Worm (Caenorhabditis elegans) whole organism, L1 larva: ENCODE data around the gene F59B10.5.

Source experiments
- alr-1 ChIP-seq: fragments of 200-800 bp; sonication (Bioruptor generic); optimal IDR thresholded peaks from 2 replicates; lab custom pipeline; 2018; ENCODE audit warnings: borderline replicate concordance, mild to moderate bottlenecking, missing genetic modification characterization, missing compliant biosample characterization
- ceh-82 ChIP-seq, 3 experiments: fragments of 150-350 bp in 1 of 3; sonication (generic microtip) in 2 of 3; optimal IDR thresholded peaks; 2 replicates each; lab custom pipeline; 2014 to 2017; ENCODE audit warnings: missing biosample characterization in 3 of 3, missing genetic modification characterization in 3 of 3
- elt-2 ChIP-seq: sonication (generic microtip); optimal IDR thresholded peaks from 2 replicates; lab custom pipeline; 2016; ENCODE audit warnings: missing genetic modification characterization, mild to moderate bottlenecking, inconsistent platforms, missing compliant biosample characterization, missing genetic modification reagents
- fkh-10 ChIP-seq: sonication (generic microtip); optimal IDR thresholded peaks from 2 replicates; lab custom pipeline; 2017; ENCODE audit warnings: missing biosample characterization, missing genetic modification reagents, missing genetic modification characterization
- fos-1 ChIP-seq: fragments of 150-350 bp; optimal IDR thresholded peaks from 2 replicates; lab custom pipeline; 2014; ENCODE audit warnings: missing biosample characterization, missing genetic modification characterization
- lin-35 ChIP-seq, 2 experiments: fragments of 150-350 bp; optimal IDR thresholded peaks; 2 replicates each; lab custom pipeline; 2014; ENCODE audit warnings: missing biosample characterization in 2 of 2, missing genetic modification characterization in 2 of 2, missing genetic modification reagents in 2 of 2
- lsy-2 ChIP-seq, 2 experiments: fragments of 150-350 bp; optimal IDR thresholded peaks; 2 replicates each; lab custom pipeline; 2014; ENCODE audit warnings: missing biosample characterization in 2 of 2, missing genetic modification characterization in 2 of 2
- nhr-237 ChIP-seq: fragments of 150-350 bp; optimal IDR thresholded peaks from 2 replicates; lab custom pipeline; 2014; ENCODE audit warnings: missing biosample characterization, missing genetic modification characterization
- nhr-28 ChIP-seq: fragments of 150-350 bp; optimal IDR thresholded peaks from 2 replicates; lab custom pipeline; 2014; ENCODE audit warnings: missing biosample characterization, missing genetic modification characterization
- nhr-76 ChIP-seq: sonication (generic microtip); optimal IDR thresholded peaks from 2 replicates; lab custom pipeline; 2017; ENCODE audit warnings: missing biosample characterization, missing genetic modification characterization
- nhr-90 ChIP-seq: sonication (generic microtip); optimal IDR thresholded peaks from 2 replicates; lab custom pipeline; 2016; ENCODE audit warnings: mild to moderate bottlenecking, missing genetic modification characterization, missing compliant biosample characterization; ENCODE audit not compliant: poor library complexity
- xbp-1 ChIP-seq: sonication (generic microtip); optimal IDR thresholded peaks from 2 replicates; lab custom pipeline; 2016; ENCODE audit warnings: missing genetic modification characterization, missing compliant biosample characterization
- zip-4 ChIP-seq: fragments of 200-800 bp; sonication (Bioruptor generic); optimal IDR thresholded peaks from 2 replicates; lab custom pipeline; 2018; ENCODE audit warnings: mild to moderate bottlenecking, missing genetic modification characterization, moderate library complexity, missing compliant biosample characterization
- ztf-4 ChIP-seq: fragments of 150-350 bp; optimal IDR thresholded peaks from 2 replicates; lab custom pipeline; 2014; ENCODE audit warnings: missing biosample characterization, missing genetic modification characterization

DNA sequence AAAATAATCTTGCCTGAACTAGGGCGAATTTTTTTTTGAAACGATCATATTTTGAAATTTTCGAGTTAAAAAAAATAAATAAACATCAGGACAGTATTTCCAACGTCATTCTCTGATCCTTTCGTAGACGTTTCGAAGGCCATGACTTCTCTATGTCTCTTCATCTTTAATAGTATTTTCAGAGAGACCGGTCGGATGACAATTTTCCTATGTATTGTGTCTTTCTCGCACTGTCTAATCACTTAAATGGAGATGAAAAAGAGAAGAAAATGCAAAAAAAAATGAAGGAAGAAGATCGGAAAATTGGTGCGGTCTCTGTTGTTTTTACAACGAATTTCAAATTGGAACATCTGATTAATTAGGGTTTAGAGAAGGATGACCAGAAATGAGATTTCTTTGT, 1.7 kb upstream of the F59B10.5 start:
- TF ChIP-seq nhr-76 (tag; lab: Kevin White, UChicago) (no peak), nhr-90 (tag; lab: Kevin White, UChicago) (peak; percentile 3), elt-2 (no peak), lsy-2 (tag; optimal IDR thresholded peaks at IDR 0.05; lab: Kevin White, UChicago) (no peak), lin-35 (GFP tag; optimal IDR thresholded peaks at IDR 0.05; lab: Kevin White, UChicago) (peak in 1 of 2 experiments; percentile 21), zip-4 (GFP tag; lab: Kevin White, UChicago) (no peak), ceh-82 (tag; optimal IDR thresholded peaks at IDR 0.05; lab: Kevin White, UChicago) (no peak), fos-1 (tag; lab: Kevin White, UChicago) (no peak), xbp-1 (tag; lab: Kevin White, UChicago) (no peak), nhr-28 (tag; lab: Kevin White, UChicago) (no peak), ztf-4 (tag; lab: Kevin White, UChicago) (no peak), alr-1 (no peak), nhr-237 (tag; lab: Kevin White, UChicago) (no peak), fkh-10 (no peak)
